Fruit fly (Drosophila melanogaster) whole organism, adult: Measurements from ENCODE around the gene CG4502.
A peak's percentile ranks its signal among the peaks of the same experiment; 100 is the strongest.

Experiments used
- CG11617 ChIP-seq: fragments of 200-800 bp; sonication (Bioruptor generic); optimal IDR thresholded peaks from 2 replicates; lab custom pipeline; 2017; ENCODE audit warnings: mild to moderate bottlenecking, missing biosample characterization, missing genetic modification reagents, missing genetic modification characterization
- CG12768 ChIP-seq: fragments of 200-800 bp; sonication (Bioruptor generic); optimal IDR thresholded peaks from 2 replicates; lab custom pipeline; 2017; ENCODE audit warnings: missing biosample characterization, missing genetic modification characterization, mild to moderate bottlenecking, moderate library complexity, missing genetic modification reagents
- CG14711 ChIP-seq: fragments of 200-800 bp; sonication (Bioruptor generic); optimal IDR thresholded peaks from 2 replicates; lab custom pipeline; 2018; ENCODE audit warnings: missing biosample characterization, mild to moderate bottlenecking, missing genetic modification characterization, moderate library complexity
- CG33017 ChIP-seq: fragments of 200-800 bp; sonication (Bioruptor generic); optimal IDR thresholded peaks from 2 replicates; lab custom pipeline; 2018; ENCODE audit warnings: missing biosample characterization, mild to moderate bottlenecking, missing genetic modification characterization, moderate library complexity
- CG7101 ChIP-seq: fragments of 200-800 bp; sonication (Bioruptor generic); optimal IDR thresholded peaks from 2 replicates; lab custom pipeline; 2018; ENCODE audit warnings: missing biosample characterization, mild to moderate bottlenecking, missing genetic modification characterization, moderate library complexity
- Clk ChIP-seq: fragments of 200-800 bp; sonication (Bioruptor generic); optimal IDR thresholded peaks from 2 replicates; lab custom pipeline; 2017; ENCODE audit warnings: missing biosample characterization, missing genetic modification characterization
- Crg-1 ChIP-seq: fragments of 200-800 bp; sonication (Bioruptor generic); optimal IDR thresholded peaks from 2 replicates; lab custom pipeline; 2016; ENCODE audit warnings: missing biosample characterization, missing genetic modification characterization
- Mnt ChIP-seq: fragments of 200-800 bp; sonication (Bioruptor generic); optimal IDR thresholded peaks from 2 replicates; lab custom pipeline; 2016; ENCODE audit warnings: missing biosample characterization, mild to moderate bottlenecking, missing genetic modification characterization
- cic ChIP-seq: fragments of 200-800 bp; sonication (Bioruptor generic); optimal IDR thresholded peaks from 2 replicates; lab custom pipeline; 2017; ENCODE audit warnings: missing biosample characterization, mild to moderate bottlenecking, missing genetic modification characterization, moderate library complexity
- cnc ChIP-seq, 2 experiments: fragments of >200 bp; optimal IDR thresholded peaks; 2 replicates each; lab custom pipeline; 2017
- kay ChIP-seq: fragments of 200-800 bp; sonication (Bioruptor generic); peaks from one replicate; lab custom pipeline; 2016; ENCODE audit warnings: missing biosample characterization, missing genetic modification characterization, borderline replicate concordance
- ovo ChIP-seq: fragments of 200-800 bp; sonication (Bioruptor generic); optimal IDR thresholded peaks from 2 replicates; lab custom pipeline; 2016; ENCODE audit warnings: missing biosample characterization, missing genetic modification characterization

dm6 chr2L:7222829-7223272, 18.8 kb upstream of the CG4502 start, which contains the start of gene mEFG1:
- TF ChIP-seq CG11617 (no peak), ovo (GFP tag; lab: Kevin White, UChicago) (no peak), CG7101 (tag; lab: Kevin White, UChicago) (peak; percentile 17), Clk (GFP tag; lab: Kevin White, UChicago) (no peak), cic (no peak), kay (no peak), Mnt (GFP tag; lab: Kevin White, UChicago) (peak; percentile 87), Crg-1 (GFP tag; lab: Kevin White, UChicago) (no peak), cnc (optimal IDR thresholded peaks at IDR 0.05; lab: Kevin White, UChicago) (no peak), CG14711 (tag; lab: Kevin White, UChicago) (peak; percentile 34), CG33017 (tag; lab: Kevin White, UChicago) (no peak), CG12768 (GFP tag; lab: Kevin White, UChicago) (no peak)
